Fruit fly (Drosophila melanogaster) whole organism, prepupa: ENCODE results near the gene Pdss2.
A peak's percentile ranks its signal among the peaks of the same experiment; 100 is the strongest.

Experiments used
- CG10669 ChIP-seq: fragments of 200-800 bp; sonication (Bioruptor generic); optimal IDR thresholded peaks from 3 replicates; lab custom pipeline; 2018; ENCODE audit warnings: missing biosample characterization, mild to moderate bottlenecking, missing genetic modification characterization, moderate library complexity
- CG11294 ChIP-seq: fragments of 200-800 bp; sonication (Bioruptor generic); IDR thresholded peaks from 2 replicates; pipeline ENCODE4 v1.3.6; 2022; ENCODE audit warnings: missing biosample characterization, missing genetic modification characterization
- CG11762 ChIP-seq: fragments of 200-800 bp; sonication (Bioruptor generic); optimal IDR thresholded peaks from 3 replicates; lab custom pipeline; 2016; ENCODE audit warnings: missing biosample characterization, missing genetic modification characterization; ENCODE audit not compliant: insufficient read depth
- CG1621 ChIP-seq: fragments of 200-800 bp; sonication (Bioruptor generic); optimal IDR thresholded peaks from 3 replicates; lab custom pipeline; 2018; ENCODE audit warnings: missing biosample characterization, mild to moderate bottlenecking, missing genetic modification characterization
- CG31627 ChIP-seq: fragments of 200-800 bp; sonication (Bioruptor generic); optimal IDR thresholded peaks from 3 replicates; lab custom pipeline; 2016; ENCODE audit warnings: missing biosample characterization, missing genetic modification characterization
- CG34406 ChIP-seq: fragments of 200-800 bp; sonication (Bioruptor generic); optimal IDR thresholded peaks from 3 replicates; lab custom pipeline; 2016; ENCODE audit warnings: missing biosample characterization, missing genetic modification characterization
- CG6276 ChIP-seq: fragments of 200-800 bp; sonication (Bioruptor generic); optimal IDR thresholded peaks from 2 replicates; lab custom pipeline; 2017; ENCODE audit warnings: missing biosample characterization, mild to moderate bottlenecking, missing genetic modification characterization
- CG6808 ChIP-seq: fragments of 200-800 bp; sonication (Bioruptor generic); optimal IDR thresholded peaks from 3 replicates; lab custom pipeline; 2017; ENCODE audit warnings: missing biosample characterization, missing genetic modification characterization, mild to moderate bottlenecking, moderate library complexity, missing genetic modification reagents
- CG7368 ChIP-seq: fragments of 200-800 bp; sonication (Bioruptor generic); optimal IDR thresholded peaks from 3 replicates; lab custom pipeline; 2016; ENCODE audit warnings: missing biosample characterization, missing genetic modification characterization
- CG8119 ChIP-seq: fragments of 200-800 bp; sonication (Bioruptor generic); IDR thresholded peaks from 3 replicates; pipeline ENCODE4 v1.3.6; 2022; ENCODE audit warnings: missing biosample characterization, missing genetic modification characterization
- CG8632 ChIP-seq: fragments of 200-800 bp; sonication (Bioruptor generic); optimal IDR thresholded peaks from 3 replicates; lab custom pipeline; 2016; ENCODE audit warnings: missing biosample characterization, missing genetic modification characterization
- Eip75B ChIP-seq: fragments of 200-800 bp; sonication (Bioruptor generic); optimal IDR thresholded peaks from 3 replicates; lab custom pipeline; 2016; ENCODE audit warnings: missing biosample characterization, missing genetic modification characterization
- Eip78C ChIP-seq: fragments of 200-800 bp; sonication (Bioruptor generic); peaks from one replicate; lab custom pipeline; 2016; ENCODE audit warnings: missing biosample characterization, missing genetic modification characterization
- Eip93F ChIP-seq: fragments of 200-800 bp; sonication (Bioruptor generic); optimal IDR thresholded peaks from 2 replicates; lab custom pipeline; 2016; ENCODE audit warnings: missing biosample characterization, mild to moderate bottlenecking, missing genetic modification characterization
- Hr38 ChIP-seq: sonication (Bioruptor generic); optimal IDR thresholded peaks from 2 replicates; lab custom pipeline; 2016; ENCODE audit warnings: missing biosample characterization, missing genetic modification characterization
- Hr39 ChIP-seq: fragments of 200-800 bp; sonication (Bioruptor generic); optimal IDR thresholded peaks from 2 replicates; lab custom pipeline; 2016; ENCODE audit warnings: missing biosample characterization, missing genetic modification characterization
- Hr4 ChIP-seq: fragments of 200-800 bp; sonication (Bioruptor generic); optimal IDR thresholded peaks from 3 replicates; lab custom pipeline; 2016; ENCODE audit warnings: missing biosample characterization, missing genetic modification characterization
- Sox14 ChIP-seq: fragments of 200-800 bp; sonication (Bioruptor generic); optimal IDR thresholded peaks from 3 replicates; lab custom pipeline; 2016; ENCODE audit warnings: missing biosample characterization, missing genetic modification characterization
- achi ChIP-seq: fragments of 200-800 bp; sonication (Bioruptor generic); optimal IDR thresholded peaks from 3 replicates; lab custom pipeline; 2016; ENCODE audit warnings: missing biosample characterization, missing genetic modification characterization
- cyc ChIP-seq: fragments of 200-800 bp; sonication (Bioruptor generic); optimal IDR thresholded peaks from 3 replicates; lab custom pipeline; 2016; ENCODE audit warnings: missing biosample characterization, missing genetic modification characterization
- dsx ChIP-seq: fragments of 200-800 bp; optimal IDR thresholded peaks from 3 replicates; lab custom pipeline; 2019; ENCODE audit warnings: missing biosample characterization, mild to moderate bottlenecking, missing genetic modification characterization, moderate library complexity; ENCODE audit not compliant: poor library complexity, severe bottlenecking
- eg ChIP-seq: fragments of 200-800 bp; sonication (Bioruptor generic); IDR thresholded peaks from 3 replicates; pipeline ENCODE4 v1.3.6; 2022; ENCODE audit warnings: missing biosample characterization, missing genetic modification characterization
- esn ChIP-seq: fragments of 200-800 bp; sonication (Bioruptor generic); optimal IDR thresholded peaks from 2 replicates; lab custom pipeline; 2016; ENCODE audit warnings: missing biosample characterization, mild to moderate bottlenecking, missing genetic modification characterization, moderate library complexity
- fd85E ChIP-seq: fragments of 200-800 bp; sonication (Bioruptor generic); optimal IDR thresholded peaks from 3 replicates; lab custom pipeline; 2016; ENCODE audit warnings: missing biosample characterization, missing genetic modification characterization
- fkh ChIP-seq: fragments of 200-800 bp; sonication (Bioruptor generic); optimal IDR thresholded peaks from 3 replicates; lab custom pipeline; 2017; ENCODE audit warnings: missing biosample characterization, mild to moderate bottlenecking, missing genetic modification characterization, moderate library complexity
- salr ChIP-seq, 2 experiments: fragments of 200-800 bp; sonication (Bioruptor generic); optimal IDR thresholded peaks; 3 replicates each; lab custom pipeline; 2016 to 2018; ENCODE audit warnings: missing biosample characterization in 2 of 2, missing genetic modification characterization in 2 of 2, mild to moderate bottlenecking in 1 of 2
- ss ChIP-seq, 2 experiments: fragments of 200-800 bp; sonication (Bioruptor generic); optimal IDR thresholded peaks; 2 replicates in 1 of 2; 3 replicates in 1 of 2; lab custom pipeline; 2017 to 2018; ENCODE audit warnings: mild to moderate bottlenecking in 2 of 2, missing biosample characterization in 2 of 2, missing genetic modification characterization in 2 of 2, moderate library complexity in 1 of 2
- topi ChIP-seq: fragments of 200-800 bp; sonication (Bioruptor generic); optimal IDR thresholded peaks from 3 replicates; lab custom pipeline; 2016; ENCODE audit warnings: missing biosample characterization, missing genetic modification characterization
- vri ChIP-seq: fragments of 200-800 bp; sonication (Bioruptor generic); optimal IDR thresholded peaks from 3 replicates; lab custom pipeline; 2016; ENCODE audit warnings: missing biosample characterization, mild to moderate bottlenecking, missing genetic modification characterization

The Pdss2 gene

dm6 chr3L:21060189-21061070, 32.7 kb downstream of the Pdss2 start (continued):
- peak; percentile 65 for TF ChIP-seq CG8119 (GFP tag; lab: Robert Waterston, UW)
- peak; percentile 41 for TF ChIP-seq CG11762 (GFP tag; lab: Kevin White, UChicago)
- TF ChIP-seq CG10669 (GFP tag; lab: Kevin White, UChicago), result peak; percentile 40
- TF ChIP-seq CG11294, result no peak
- TF ChIP-seq salr (GFP tag; optimal IDR thresholded peaks at IDR 0.05; lab: Kevin White, UChicago), result peak in 1 of 2 experiments; percentile 50
- TF ChIP-seq CG6808, result no peak
- TF ChIP-seq CG1621, result no peak
- TF ChIP-seq Eip78C (GFP tag; lab: Kevin White, UChicago), result peak; percentile 89
- no peak for TF ChIP-seq dsx
- TF ChIP-seq CG34406, result peak; percentile 41
- no peak for TF ChIP-seq CG7368 (GFP tag; lab: Kevin White, UChicago)
- TF ChIP-seq Eip75B (GFP tag; lab: Kevin White, UChicago), result peak; percentile 33
- TF ChIP-seq eg (GFP tag; lab: Robert Waterston, UW), result peak; percentile 44; the same call in 2 of the 3 replicates
- peak; percentile 71 for TF ChIP-seq Hr4
- no peak for TF ChIP-seq fd85E (GFP tag; lab: Kevin White, UChicago)
- peak; percentile 73 for TF ChIP-seq esn
- peak; percentile 62 for TF ChIP-seq achi (GFP tag; lab: Kevin White, UChicago)
- TF ChIP-seq cyc (GFP tag; lab: Kevin White, UChicago), result peak; percentile 44

DNA sequence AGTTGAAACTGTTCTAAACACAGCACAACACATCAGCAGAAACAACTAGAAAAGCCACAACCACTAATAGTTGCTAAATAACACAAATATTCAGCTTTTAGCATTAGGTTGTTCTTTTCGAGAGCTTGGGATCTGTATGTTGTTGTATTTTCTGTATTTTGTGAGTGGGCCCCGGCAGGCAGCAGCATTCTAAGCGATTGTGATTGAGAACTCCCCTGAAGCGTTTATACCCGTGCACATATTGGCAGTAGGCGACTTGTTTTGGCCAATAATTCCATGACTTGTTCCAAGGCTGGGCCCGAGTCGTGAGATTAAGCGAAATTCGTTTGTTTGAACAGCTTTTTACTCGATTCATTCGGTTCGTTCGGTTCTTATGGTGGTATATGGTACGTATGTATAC, 34.3 kb downstream of the Pdss2 start:
- TF ChIP-seq CG6276 (no peak), fkh (GFP tag; lab: Kevin White, UChicago) (peak; percentile 52)

DNA sequence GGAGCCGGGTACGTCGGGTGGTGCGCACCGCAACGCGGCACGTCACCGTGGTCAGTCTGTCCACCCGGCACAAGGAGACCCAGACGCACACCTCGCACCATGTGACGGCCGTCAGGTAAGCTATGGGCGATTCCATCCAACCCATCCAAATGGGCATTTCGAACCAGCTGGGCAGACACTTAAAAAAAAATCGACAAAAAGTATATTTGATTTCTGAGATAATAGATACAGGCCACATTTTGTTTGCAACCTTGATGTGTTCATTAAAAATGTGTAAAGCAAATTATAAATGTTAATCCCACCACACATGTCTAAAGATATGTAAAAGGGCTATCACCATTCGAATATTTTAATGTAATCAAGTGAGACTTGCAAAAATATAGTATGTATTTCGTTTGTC, 36.9 kb downstream of the Pdss2 start:
- TF ChIP-seq CG31627 (GFP tag; lab: Kevin White, UChicago) (no peak), CG7368 (GFP tag; lab: Kevin White, UChicago) (no peak), Sox14 (GFP tag; lab: Kevin White, UChicago) (no peak), topi (no peak), CG8632 (GFP tag; lab: Kevin White, UChicago) (no peak), Eip78C (GFP tag; lab: Kevin White, UChicago) (peak; percentile 69)
- TF ChIP-seq, all 60 proteins: peak for 1

dm6 chr3L:21065212-21065902, 37.6 kb downstream of the Pdss2 start, which contains the start of gene CG43072:
TSS of gene CG43072 (plus strand) at chr3L:21065852.
- no peak for TF ChIP-seq cyc (GFP tag; lab: Kevin White, UChicago)
- TF ChIP-seq vri, result peak; percentile 30
- TF ChIP-seq Hr39 (GFP tag; lab: Kevin White, UChicago), result no peak
- TF ChIP-seq topi, result no peak
- peak; percentile 38 for TF ChIP-seq fkh (GFP tag; lab: Kevin White, UChicago)
- TF ChIP-seq Eip93F (GFP tag; lab: Kevin White, UChicago), result peak; percentile 24
- TF ChIP-seq Sox14 (GFP tag; lab: Kevin White, UChicago), result peak; percentile 4
- no peak for TF ChIP-seq Hr38 (GFP tag; lab: Kevin White, UChicago)
- TF ChIP-seq ss (GFP tag; optimal IDR thresholded peaks at IDR 0.05; lab: Kevin White, UChicago), result peak in 1 of 2 experiments; percentile 6
- TF ChIP-seq Eip78C (GFP tag; lab: Kevin White, UChicago), result peak; percentile 67
